Fruit fly (Drosophila melanogaster) whole organism, pupa: Measurements from ENCODE around the gene Asator.

ENCODE experiments used
- CG10348 ChIP-seq: fragments of 200-800 bp; sonication (Bioruptor generic); IDR thresholded peaks from 2 replicates; pipeline ENCODE4 v1.3.6; 2022; ENCODE audit warnings: missing biosample characterization, missing genetic modification characterization
- CG12605 ChIP-seq: fragments of 200-800 bp; sonication (Bioruptor generic); IDR thresholded peaks from 2 replicates; pipeline ENCODE4 v1.3.6; 2022; ENCODE audit warnings: missing biosample characterization, missing genetic modification characterization
- CG13204 ChIP-seq: fragments of 200-800 bp; sonication (Bioruptor generic); optimal IDR thresholded peaks from 2 replicates; lab custom pipeline; 2018; ENCODE audit warnings: missing biosample characterization, mild to moderate bottlenecking, missing genetic modification characterization, moderate library complexity
- CG14655 ChIP-seq: fragments of 200-800 bp; sonication (Bioruptor generic); optimal IDR thresholded peaks from 3 replicates; lab custom pipeline; 2017; ENCODE audit warnings: mild to moderate bottlenecking, missing biosample characterization, missing genetic modification reagents, missing genetic modification characterization
- CG15710 ChIP-seq: fragments of 200-800 bp; sonication (Bioruptor generic); optimal IDR thresholded peaks from 2 replicates; lab custom pipeline; 2018; ENCODE audit warnings: missing biosample characterization, mild to moderate bottlenecking, missing genetic modification characterization, moderate library complexity
- CG17806 ChIP-seq: fragments of 200-800 bp; sonication (Bioruptor generic); optimal IDR thresholded peaks from 2 replicates; lab custom pipeline; 2018; ENCODE audit warnings: missing biosample characterization, mild to moderate bottlenecking, missing genetic modification characterization, moderate library complexity
- CG32121 ChIP-seq: fragments of 200-800 bp; sonication (Bioruptor generic); IDR thresholded peaks from 2 replicates; pipeline ENCODE4 v1.3.6; 2022; ENCODE audit warnings: missing biosample characterization, missing genetic modification characterization
- CG8159 ChIP-seq: fragments of 200-800 bp; sonication (Bioruptor generic); optimal IDR thresholded peaks from 3 replicates; lab custom pipeline; 2018; ENCODE audit warnings: missing biosample characterization, mild to moderate bottlenecking, missing genetic modification characterization, moderate library complexity
- CG8301 ChIP-seq: fragments of 200-800 bp; sonication (Bioruptor generic); optimal IDR thresholded peaks from 2 replicates; lab custom pipeline; 2018; ENCODE audit warnings: missing biosample characterization, mild to moderate bottlenecking, missing genetic modification characterization
- CG9948 ChIP-seq: fragments of 200-800 bp; sonication (Bioruptor generic); optimal IDR thresholded peaks from 2 replicates; lab custom pipeline; 2018; ENCODE audit warnings: missing biosample characterization, mild to moderate bottlenecking, missing genetic modification characterization, moderate library complexity
- EcR ChIP-seq: fragments of 200-800 bp; sonication (Bioruptor generic); optimal IDR thresholded peaks from 3 replicates; lab custom pipeline; 2019; ENCODE audit warnings: missing biosample characterization, missing genetic modification characterization, mild to moderate bottlenecking, moderate library complexity, missing genetic modification reagents
- Pif1B ChIP-seq: fragments of 200-800 bp; sonication (Bioruptor generic); optimal IDR thresholded peaks from 3 replicates; lab custom pipeline; 2016; ENCODE audit warnings: missing biosample characterization, missing genetic modification characterization
- fd96Ca ChIP-seq: fragments of 200-800 bp; sonication (Bioruptor generic); IDR thresholded peaks from 3 replicates; pipeline ENCODE4 v1.3.6; 2022; ENCODE audit warnings: missing biosample characterization, missing genetic modification characterization
- gl ChIP-seq: fragments of 200-800 bp; sonication (Bioruptor generic); optimal IDR thresholded peaks from 2 replicates; lab custom pipeline; 2018; ENCODE audit warnings: missing biosample characterization, mild to moderate bottlenecking, missing genetic modification characterization

- no peak for TF ChIP-seq gl (tag; lab: Kevin White, UChicago)
- TF ChIP-seq CG12605 (GFP tag; lab: Robert Waterston, UW), result no peak
- no peak for TF ChIP-seq Pif1B (GFP tag; lab: Kevin White, UChicago)
- no peak for TF ChIP-seq CG17806
- no peak for TF ChIP-seq CG8159 (tag; lab: Kevin White, UChicago)
- TF ChIP-seq fd96Ca (GFP tag; lab: Robert Waterston, UW), result no peak
- TF ChIP-seq CG10348, result no peak
- TF ChIP-seq CG9948 (tag; lab: Kevin White, UChicago), result no peak
- no peak for TF ChIP-seq CG8301
- no peak for TF ChIP-seq EcR (GFP tag; lab: Kevin White, UChicago)
- no peak for TF ChIP-seq CG15710
- TF ChIP-seq CG14655 (GFP tag; lab: Kevin White, UChicago), result no peak
- TF ChIP-seq CG32121 (GFP tag; lab: Robert Waterston, UW), result no peak
- TF ChIP-seq CG13204 (GFP tag; lab: Kevin White, UChicago), result no peak
Measured at dm6 chr4:490760-491317, 2.0 kb upstream of the Asator start.
